Worm (Caenorhabditis elegans) whole organism, L4 larva: ENCODE data around the gene C43H6.4.

Source experiments
- F10B5.3 ChIP-seq: sonication (generic microtip); optimal IDR thresholded peaks from 2 replicates; lab custom pipeline; 2016; ENCODE audit warnings: mild to moderate bottlenecking, missing genetic modification characterization, missing compliant biosample characterization
- F37D6.2 ChIP-seq: sonication (generic microtip); optimal IDR thresholded peaks from 2 replicates; lab custom pipeline; 2016; ENCODE audit warnings: mild to moderate bottlenecking, missing genetic modification characterization, missing compliant biosample characterization
- R02D3.7 ChIP-seq: fragments of 150-350 bp; sonication (generic microtip); optimal IDR thresholded peaks from 3 replicates; lab custom pipeline; 2014; ENCODE audit warnings: missing biosample characterization, missing genetic modification characterization
- T20F7.1 ChIP-seq: fragments of 200-800 bp; sonication (Bioruptor generic); optimal IDR thresholded peaks from 2 replicates; lab custom pipeline; 2018; ENCODE audit warnings: mild to moderate bottlenecking, missing genetic modification characterization, missing compliant biosample characterization
- Y75B8A.6 ChIP-seq: fragments of 200-800 bp; sonication (Bioruptor generic); IDR thresholded peaks from 2 replicates; pipeline ENCODE4 v1.3.6; 2022; ENCODE audit warnings: missing genetic modification reagents, missing genetic modification characterization, missing compliant biosample characterization
- ZK337.2 ChIP-seq: fragments of 200-800 bp; sonication (Bioruptor generic); IDR thresholded peaks from 2 replicates; pipeline ENCODE4 v1.3.6; 2022; ENCODE audit warnings: missing genetic modification reagents, missing genetic modification characterization, missing compliant biosample characterization
- ZK546.5 ChIP-seq, 2 experiments: sonication (generic microtip); optimal IDR thresholded peaks; 2 replicates each; lab custom pipeline; 2017; ENCODE audit warnings: missing biosample characterization in 2 of 2, missing genetic modification characterization in 2 of 2
- aha-1 ChIP-seq: fragments of 150-350 bp; peaks from one replicate; lab custom pipeline; 2014; ENCODE audit warnings: missing biosample characterization, missing genetic modification characterization
- aly-2 ChIP-seq: sonication (generic microtip); optimal IDR thresholded peaks from 2 replicates; lab custom pipeline; 2018; ENCODE audit warnings: missing biosample characterization, missing genetic modification characterization
- attf-4 ChIP-seq: sonication (generic microtip); optimal IDR thresholded peaks from 3 replicates; lab custom pipeline; 2017; ENCODE audit warnings: missing biosample characterization, missing genetic modification characterization
- ceh-28 ChIP-seq: fragments of 150-350 bp; optimal IDR thresholded peaks from 2 replicates; lab custom pipeline; 2014; ENCODE audit warnings: missing biosample characterization, missing genetic modification reagents, missing genetic modification characterization
- ceh-82 ChIP-seq: sonication (generic microtip); optimal IDR thresholded peaks from 2 replicates; lab custom pipeline; 2017; ENCODE audit warnings: missing biosample characterization, missing genetic modification characterization
- ctbp-1 ChIP-seq: fragments of 200-800 bp; sonication (Bioruptor generic); IDR thresholded peaks from 2 replicates; pipeline ENCODE4 v1.3.6; 2022; ENCODE audit warnings: missing genetic modification reagents, missing genetic modification characterization, missing compliant biosample characterization
- daf-19 ChIP-seq: fragments of 200-800 bp; sonication (Bioruptor generic); conservative IDR thresholded peaks from 2 replicates; pipeline ENCODE4 v1.3.6; 2022; ENCODE audit warnings: missing genetic modification characterization, missing compliant biosample characterization
- dmd-6 ChIP-seq: fragments of 200-800 bp; sonication (Bioruptor generic); IDR thresholded peaks from 2 replicates; pipeline ENCODE4 v1.3.6; 2022; ENCODE audit warnings: missing genetic modification reagents, missing genetic modification characterization, missing compliant biosample characterization
- dmd-8 ChIP-seq: fragments of 200-800 bp; sonication (Bioruptor generic); IDR thresholded peaks from 2 replicates; pipeline ENCODE4 v1.3.6; 2022; ENCODE audit warnings: missing genetic modification characterization, missing compliant biosample characterization
- dpl-1 ChIP-seq: fragments of 150-350 bp; optimal IDR thresholded peaks from 2 replicates; lab custom pipeline; 2014; ENCODE audit warnings: missing biosample characterization, missing genetic modification reagents, missing genetic modification characterization
- duxl-1 ChIP-seq: sonication (generic microtip); optimal IDR thresholded peaks from 2 replicates; lab custom pipeline; 2016; ENCODE audit warnings: mild to moderate bottlenecking, missing genetic modification characterization, moderate library complexity, missing compliant biosample characterization; ENCODE audit not compliant: poor library complexity
- dve-1 ChIP-seq: sonication (generic microtip); optimal IDR thresholded peaks from 2 replicates; lab custom pipeline; 2017; ENCODE audit warnings: antibody characterized with exemption, mild to moderate bottlenecking, missing genetic modification characterization, missing compliant biosample characterization; ENCODE audit not compliant: insufficient read depth
- fos-1 ChIP-seq: fragments of 150-350 bp; optimal IDR thresholded peaks from 2 replicates; lab custom pipeline; 2014; ENCODE audit warnings: missing biosample characterization, missing genetic modification characterization
- hif-1 ChIP-seq, 2 experiments: sonication (generic microtip); optimal IDR thresholded peaks; 2 replicates each; lab custom pipeline; 2016 to 2017; ENCODE audit warnings: missing compliant biosample characterization in 2 of 2, missing genetic modification characterization in 2 of 2, missing genetic modification reagents in 2 of 2, missing genotype in 2 of 2, mild to moderate bottlenecking in 1 of 2
- hlh-11 ChIP-seq: fragments of 200-800 bp; sonication (Bioruptor generic); optimal IDR thresholded peaks from 2 replicates; lab custom pipeline; 2018; ENCODE audit warnings: mild to moderate bottlenecking, missing genetic modification characterization, missing compliant biosample characterization
- hlh-30 ChIP-seq: sonication (generic microtip); optimal IDR thresholded peaks from 2 replicates; lab custom pipeline; 2017; ENCODE audit warnings: antibody characterized with exemption, mild to moderate bottlenecking, missing genetic modification characterization, missing compliant biosample characterization; ENCODE audit not compliant: insufficient read depth
- hmg-1.1 ChIP-seq: fragments of 200-800 bp; sonication (Bioruptor generic); IDR thresholded peaks from 2 replicates; pipeline ENCODE4 v1.3.6; 2022; ENCODE audit warnings: missing genetic modification reagents, missing genetic modification characterization, missing compliant biosample characterization
- lim-7 ChIP-seq: fragments of 200-800 bp; sonication (Bioruptor generic); IDR thresholded peaks from 2 replicates; pipeline ENCODE4 v1.3.6; 2022; ENCODE audit warnings: missing genetic modification characterization, missing compliant biosample characterization
- lin-29 ChIP-seq: fragments of 200-800 bp; sonication (Bioruptor generic); IDR thresholded peaks from 2 replicates; pipeline ENCODE4 v1.3.6; 2022; ENCODE audit warnings: missing genetic modification reagents, missing genetic modification characterization, missing compliant biosample characterization
- lin-39 ChIP-seq: fragments of 150-350 bp; optimal IDR thresholded peaks from 2 replicates; lab custom pipeline; 2014; ENCODE audit warnings: missing biosample characterization, missing genetic modification reagents, missing genetic modification characterization
- lir-3 ChIP-seq: sonication (generic microtip); optimal IDR thresholded peaks from 2 replicates; lab custom pipeline; 2016; ENCODE audit warnings: mild to moderate bottlenecking, missing genetic modification characterization, missing compliant biosample characterization
- lsy-2 ChIP-seq, 2 experiments: fragments of 150-350 bp in 1 of 2; sonication (generic microtip) in 1 of 2; optimal IDR thresholded peaks; 2 replicates each; lab custom pipeline; 2014 to 2017; ENCODE audit warnings: missing biosample characterization in 2 of 2, missing genetic modification characterization in 2 of 2
- madf-9 ChIP-seq: fragments of 200-800 bp; sonication (Bioruptor generic); conservative IDR thresholded peaks from 2 replicates; pipeline ENCODE4 v1.3.6; 2022; ENCODE audit warnings: missing genetic modification reagents, missing genetic modification characterization, missing compliant biosample characterization
- mdl-1 ChIP-seq, 2 experiments: fragments of 150-350 bp in 1 of 2; sonication (generic microtip) in 1 of 2; optimal IDR thresholded peaks; 2 replicates each; lab custom pipeline; 2014 to 2017; ENCODE audit warnings: missing biosample characterization in 2 of 2, missing genetic modification characterization in 2 of 2
- mep-1 ChIP-seq: fragments of 150-350 bp; sonication (generic microtip); optimal IDR thresholded peaks from 3 replicates; lab custom pipeline; 2014; ENCODE audit warnings: missing biosample characterization, missing genetic modification characterization
- mxl-3 ChIP-seq: fragments of 200-800 bp; sonication (Bioruptor generic); optimal IDR thresholded peaks from 2 replicates; lab custom pipeline; 2018; ENCODE audit warnings: mild to moderate bottlenecking, missing genetic modification characterization, missing compliant biosample characterization
- nhr-102 ChIP-seq: sonication (generic microtip); optimal IDR thresholded peaks from 2 replicates; lab custom pipeline; 2016; ENCODE audit warnings: mild to moderate bottlenecking, missing genetic modification characterization, moderate library complexity, missing compliant biosample characterization
- nhr-11 ChIP-seq: fragments of 150-350 bp; optimal IDR thresholded peaks from 2 replicates; lab custom pipeline; 2014; ENCODE audit warnings: missing biosample characterization, missing genetic modification characterization
- nhr-28 ChIP-seq: fragments of 150-350 bp; optimal IDR thresholded peaks from 2 replicates; lab custom pipeline; 2014; ENCODE audit warnings: missing biosample characterization, missing genetic modification characterization
- nhr-41 ChIP-seq: fragments of 200-800 bp; sonication (Bioruptor generic); IDR thresholded peaks from 2 replicates; pipeline ENCODE4 v1.3.6; 2022; ENCODE audit warnings: missing genetic modification reagents, missing genetic modification characterization, missing compliant biosample characterization
- nhr-77 ChIP-seq: fragments of 150-350 bp; optimal IDR thresholded peaks from 2 replicates; lab custom pipeline; 2014; ENCODE audit warnings: missing biosample characterization, missing genetic modification characterization
- pha-4 ChIP-seq, 2 experiments: fragments of 150-350 bp in 1 of 2; fragments of 200-800 bp in 1 of 2; sonication (Bioruptor generic) in 1 of 2; IDR thresholded peaks in 1 of 2; optimal IDR thresholded peaks in 1 of 2; 2 replicates each; pipeline versions ENCODE4 v1.3.6 to Lab custom; 2014 to 2022; ENCODE audit warnings: missing genetic modification characterization in 2 of 2, missing genetic modification reagents in 2 of 2, missing biosample characterization in 1 of 2, missing compliant biosample characterization in 1 of 2
- rbr-2 ChIP-seq: sonication (generic microtip); optimal IDR thresholded peaks from 2 replicates; lab custom pipeline; 2016; ENCODE audit warnings: missing genotype, missing genetic modification characterization, missing compliant biosample characterization
- skn-1 ChIP-seq: fragments of 150-350 bp; optimal IDR thresholded peaks from 2 replicates; lab custom pipeline; 2014; ENCODE audit warnings: missing biosample characterization, missing genetic modification characterization
- spr-1 ChIP-seq: sonication (generic microtip); optimal IDR thresholded peaks from 2 replicates; lab custom pipeline; 2016; ENCODE audit warnings: mild to moderate bottlenecking, missing genetic modification characterization, missing compliant biosample characterization
- tag-97 ChIP-seq: fragments of 200-800 bp; sonication (Bioruptor generic); IDR thresholded peaks from 2 replicates; pipeline ENCODE4 v1.3.6; 2022; ENCODE audit warnings: missing genetic modification characterization, missing compliant biosample characterization
- tra-1 ChIP-seq: fragments of 200-800 bp; sonication (Bioruptor generic); IDR thresholded peaks from 2 replicates; pipeline ENCODE4 v1.3.6; 2022; ENCODE audit warnings: missing genetic modification reagents, missing genetic modification characterization, missing compliant biosample characterization
- unc-39 ChIP-seq: sonication (generic microtip); optimal IDR thresholded peaks from 2 replicates; lab custom pipeline; 2017; ENCODE audit warnings: missing biosample characterization, missing genetic modification characterization
- unc-62 ChIP-seq, 3 experiments: fragments of 150-350 bp in 1 of 3; sonication (generic microtip); optimal IDR thresholded peaks in 2 of 3; peaks in 1 of 3; 1 replicate in 1 of 3; 2 replicates in 2 of 3; lab custom pipeline; 2014 to 2017; ENCODE audit warnings: missing biosample characterization in 3 of 3, missing genetic modification characterization in 3 of 3, missing genetic modification reagents in 3 of 3, missing genotype in 1 of 3
- zag-1 ChIP-seq: fragments of 150-350 bp; optimal IDR thresholded peaks from 2 replicates; lab custom pipeline; 2014; ENCODE audit warnings: missing biosample characterization, missing genetic modification characterization
- zfp-3 ChIP-seq: fragments of 200-800 bp; sonication (Bioruptor generic); conservative IDR thresholded peaks from 2 replicates; pipeline ENCODE4 v1.3.6; 2022; ENCODE audit warnings: missing genetic modification reagents, missing genetic modification characterization, missing compliant biosample characterization
- ztf-7 ChIP-seq: fragments of 150-350 bp; optimal IDR thresholded peaks from 2 replicates; lab custom pipeline; 2014; ENCODE audit warnings: missing biosample characterization, missing genetic modification characterization

The C43H6.4 gene

DNA sequence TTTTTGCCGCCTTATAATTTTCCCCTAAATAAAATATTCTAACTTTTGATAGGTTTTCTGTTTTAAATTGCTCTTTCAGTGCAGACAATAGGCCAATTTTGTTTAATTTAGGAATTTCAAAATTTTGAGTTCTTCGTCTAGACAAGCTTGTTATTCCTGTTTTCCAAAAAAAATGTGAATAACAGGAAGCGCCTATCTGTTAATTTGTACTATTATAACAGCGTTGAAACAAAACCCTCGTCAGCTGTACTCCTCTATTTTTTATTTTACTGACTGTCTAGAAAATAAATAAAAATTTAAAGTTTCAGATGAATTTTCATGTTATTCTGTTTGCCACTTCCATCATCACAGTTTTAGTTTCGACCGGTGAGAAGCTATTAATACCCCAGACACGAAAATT is 22.5 kb upstream of the C43H6.4 start, which contains the start of gene F47G3.4:
Gene F47G3.4, plus strand, starts transcription at position 301 of the 400 bp plus-strand sequence.
- TF ChIP-seq dmd-6 (GFP tag; lab: Robert Waterston, UW) (no peak), duxl-1 (tag; lab: Kevin White, UChicago) (no peak), ZK546.5 (tag; optimal IDR thresholded peaks at IDR 0.05; lab: Kevin White, UChicago) (no peak), unc-62 (GFP tag; optimal IDR thresholded peaks at IDR 0.05 in 1 of 2; lab: Kevin White, UChicago) (no peak), unc-62 (tag; optimal IDR thresholded peaks at IDR 0.05; lab: Kevin White, UChicago) (no peak), nhr-11 (tag; lab: Kevin White, UChicago) (no peak), attf-4 (no peak), zfp-3 (GFP tag; lab: Robert Waterston, UW) (no peak), lim-7 (GFP tag; lab: Robert Waterston, UW) (no peak), tra-1 (GFP tag; lab: Robert Waterston, UW) (no peak), hlh-11 (no peak), tag-97 (GFP tag; lab: Robert Waterston, UW) (no peak), lir-3 (tag; lab: Kevin White, UChicago) (no peak), fos-1 (tag; lab: Kevin White, UChicago) (no peak), F10B5.3 (tag; lab: Kevin White, UChicago) (no peak), nhr-41 (GFP tag; lab: Robert Waterston, UW) (no peak), ctbp-1 (no peak), R02D3.7 (no peak), daf-19 (GFP tag; lab: Robert Waterston, UW) (no peak), spr-1 (tag; lab: Kevin White, UChicago) (no peak)
- TF ChIP-seq, all 104 proteins: peak for 0

DNA sequence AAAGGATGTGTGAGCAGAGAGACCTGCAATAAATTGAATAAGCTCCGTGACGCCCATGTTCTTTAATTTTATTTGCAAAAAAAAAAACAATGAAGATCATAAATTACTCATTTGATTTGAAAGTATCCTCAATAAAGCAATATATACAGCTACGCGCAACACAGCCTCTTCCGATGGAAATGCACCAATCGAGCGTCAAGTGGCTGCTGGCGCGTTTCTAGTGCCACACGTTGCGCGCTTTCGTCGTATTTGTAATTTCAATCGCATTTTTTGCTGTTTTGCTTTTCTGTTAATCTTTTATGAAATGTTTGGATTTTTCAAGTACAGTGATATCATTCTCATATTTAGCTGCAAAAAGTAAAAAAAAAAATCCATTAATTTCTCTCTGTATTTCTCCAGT is 21.6 kb upstream of the C43H6.4 start:
- TF ChIP-seq duxl-1 (tag; lab: Kevin White, UChicago) (peak; percentile 2), ceh-28 (no peak), madf-9 (GFP tag; lab: Robert Waterston, UW) (no peak), nhr-102 (tag; lab: Kevin White, UChicago) (peak; percentile 42), Y75B8A.6 (GFP tag; lab: Robert Waterston, UW) (no peak), dmd-8 (GFP tag; lab: Robert Waterston, UW) (no peak), mep-1 (peak; percentile 74), ZK337.2 (no peak), nhr-28 (peak; percentile 55), mdl-1 (tag; optimal IDR thresholded peaks at IDR 0.05; lab: Kevin White, UChicago) (peak in 1 of 2 experiments; percentile 31), ztf-7 (tag; lab: Kevin White, UChicago) (peak; percentile 15), lsy-2 (tag; optimal IDR thresholded peaks at IDR 0.05; lab: Kevin White, UChicago) (peak in 1 of 2 experiments; percentile 78), ceh-82 (tag; lab: Kevin White, UChicago) (no peak), F37D6.2 (tag; lab: Kevin White, UChicago) (peak; percentile 9), aha-1 (tag; lab: Kevin White, UChicago) (no peak), lin-39 (tag; lab: Kevin White, UChicago) (no peak), dve-1 (tag; lab: Kevin White, UChicago) (peak; percentile 66), mxl-3 (GFP tag; lab: Kevin White, UChicago) (peak; percentile 5), dmd-6 (GFP tag; lab: Robert Waterston, UW) (peak; percentile 57), skn-1 (no peak), hmg-1.1 (GFP tag; lab: Robert Waterston, UW) (peak; percentile 73), hlh-30 (tag; lab: Kevin White, UChicago) (peak; percentile 60), zag-1 (tag; lab: Kevin White, UChicago) (no peak), lin-29 (GFP tag; lab: Robert Waterston, UW) (no peak), T20F7.1 (GFP tag; lab: Kevin White, UChicago) (no peak), rbr-2 (peak; percentile 54), hif-1 (tag; optimal IDR thresholded peaks at IDR 0.05; lab: Kevin White, UChicago) (peak in 1 of 2 experiments; percentile 11), hlh-11 (peak; percentile 54), unc-39 (tag; lab: Kevin White, UChicago) (no peak), nhr-41 (GFP tag; lab: Robert Waterston, UW) (no peak), pha-4 (GFP tag; IDR thresholded peaks at IDR 0.05; lab: Robert Waterston, UW) (no peak), pha-4 (tag; optimal IDR thresholded peaks at IDR 0.05; lab: Kevin White, UChicago) (no peak), dpl-1 (GFP tag; lab: Kevin White, UChicago) (peak; percentile 64), nhr-77 (tag; lab: Kevin White, UChicago) (peak; percentile 9), aly-2 (tag; lab: Kevin White, UChicago) (no peak)
